Fruit fly (Drosophila melanogaster) Kc167 (cell line): Measurements from ENCODE around the gene Hsp60B.

Experiments used
- Myc ChIP-seq: fragments of >200 bp; optimal IDR thresholded peaks from 2 replicates; lab custom pipeline; 2017; ENCODE audit warnings: missing external identifiers
- Sin3A ChIP-seq: fragments of >200 bp; optimal IDR thresholded peaks from 2 replicates; lab custom pipeline; 2018; ENCODE audit warnings: missing external identifiers
- h ChIP-seq: fragments of >200 bp; optimal IDR thresholded peaks from 3 replicates; lab custom pipeline; 2018; ENCODE audit warnings: missing external identifiers
- insv ChIP-seq: fragments of >200 bp; optimal IDR thresholded peaks from 3 replicates; lab custom pipeline; 2018; ENCODE audit warnings: missing external identifiers
- psq ChIP-seq: fragments of >200 bp; optimal IDR thresholded peaks from 2 replicates; lab custom pipeline; 2017; ENCODE audit warnings: missing external identifiers
- ttk ChIP-seq: sonication (Bioruptor generic); optimal IDR thresholded peaks from 2 replicates; lab custom pipeline; 2017; ENCODE audit warnings: missing external identifiers

dm6 chr2L:732105-732504 lies 3.9 kb downstream of the Hsp60B start:
- no peak for TF ChIP-seq Myc (lab: Kevin White, UChicago)
- TF ChIP-seq Sin3A (lab: Kevin White, UChicago) = no peak
- no peak for TF ChIP-seq psq
- no peak for TF ChIP-seq h (lab: Kevin White, UChicago)
- no peak for TF ChIP-seq ttk
- no peak for TF ChIP-seq insv (lab: Kevin White, UChicago)
